Worm (Caenorhabditis elegans) whole organism, L4 larva: ENCODE measurements around the gene citk-2.

ENCODE experiments used
- F49E8.2 ChIP-seq: sonication (generic microtip); optimal IDR thresholded peaks from 2 replicates; lab custom pipeline; 2016; ENCODE audit warnings: missing compliant biosample characterization, mild to moderate bottlenecking, missing genetic modification characterization, borderline replicate concordance
- R02D3.7 ChIP-seq: fragments of 150-350 bp; sonication (generic microtip); optimal IDR thresholded peaks from 3 replicates; lab custom pipeline; 2014; ENCODE audit warnings: missing biosample characterization, missing genetic modification characterization
- Y105C5A.15 ChIP-seq: fragments of 200-800 bp; sonication (Bioruptor generic); IDR thresholded peaks from 2 replicates; pipeline ENCODE4 v1.3.6; 2022; ENCODE audit warnings: missing genetic modification characterization, missing compliant biosample characterization
- ZK337.2 ChIP-seq: fragments of 200-800 bp; sonication (Bioruptor generic); IDR thresholded peaks from 2 replicates; pipeline ENCODE4 v1.3.6; 2022; ENCODE audit warnings: missing genetic modification reagents, missing genetic modification characterization, missing compliant biosample characterization
- aha-1 ChIP-seq: fragments of 150-350 bp; peaks from one replicate; lab custom pipeline; 2014; ENCODE audit warnings: missing biosample characterization, missing genetic modification characterization
- ama-1 ChIP-seq: fragments of 150-350 bp; optimal IDR thresholded peaks from 2 replicates; lab custom pipeline; 2014; ENCODE audit warnings: inconsistent platforms, mixed read lengths
- attf-4 ChIP-seq: sonication (generic microtip); optimal IDR thresholded peaks from 3 replicates; lab custom pipeline; 2017; ENCODE audit warnings: missing biosample characterization, missing genetic modification characterization
- ceh-28 ChIP-seq: fragments of 150-350 bp; optimal IDR thresholded peaks from 2 replicates; lab custom pipeline; 2014; ENCODE audit warnings: missing biosample characterization, missing genetic modification reagents, missing genetic modification characterization
- ceh-44 ChIP-seq: fragments of 200-800 bp; sonication (Bioruptor generic); IDR thresholded peaks from 2 replicates; pipeline ENCODE4 v1.3.6; 2022; ENCODE audit warnings: missing genetic modification reagents, missing genetic modification characterization, missing compliant biosample characterization
- daf-12 ChIP-seq: fragments of 150-350 bp; optimal IDR thresholded peaks from 2 replicates; lab custom pipeline; 2014; ENCODE audit warnings: missing biosample characterization, missing genetic modification reagents, missing genetic modification characterization
- daf-19 ChIP-seq: fragments of 200-800 bp; sonication (Bioruptor generic); conservative IDR thresholded peaks from 2 replicates; pipeline ENCODE4 v1.3.6; 2022; ENCODE audit warnings: missing genetic modification characterization, missing compliant biosample characterization
- duxl-1 ChIP-seq: sonication (generic microtip); optimal IDR thresholded peaks from 2 replicates; lab custom pipeline; 2016; ENCODE audit warnings: mild to moderate bottlenecking, missing genetic modification characterization, moderate library complexity, missing compliant biosample characterization; ENCODE audit not compliant: poor library complexity
- dve-1 ChIP-seq: sonication (generic microtip); optimal IDR thresholded peaks from 2 replicates; lab custom pipeline; 2017; ENCODE audit warnings: antibody characterized with exemption, mild to moderate bottlenecking, missing genetic modification characterization, missing compliant biosample characterization; ENCODE audit not compliant: insufficient read depth
- egl-27 ChIP-seq: sonication (generic microtip); optimal IDR thresholded peaks from 3 replicates; lab custom pipeline; 2017; ENCODE audit warnings: missing biosample characterization, missing genetic modification reagents, missing genetic modification characterization
- egl-43 ChIP-seq: fragments of 200-800 bp; sonication (Bioruptor generic); IDR thresholded peaks from 2 replicates; pipeline ENCODE4 v1.3.6; 2022; ENCODE audit warnings: missing genetic modification reagents, missing genetic modification characterization, missing compliant biosample characterization
- fkh-10 ChIP-seq: fragments of 150-350 bp; optimal IDR thresholded peaks from 2 replicates; lab custom pipeline; 2014; ENCODE audit warnings: missing biosample characterization, missing genetic modification reagents, missing genetic modification characterization
- fos-1 ChIP-seq: fragments of 150-350 bp; optimal IDR thresholded peaks from 2 replicates; lab custom pipeline; 2014; ENCODE audit warnings: missing biosample characterization, missing genetic modification characterization
- gei-8 ChIP-seq: fragments of 200-800 bp; sonication (Bioruptor generic); optimal IDR thresholded peaks from 2 replicates; lab custom pipeline; 2018; ENCODE audit warnings: mild to moderate bottlenecking, missing genetic modification characterization, missing compliant biosample characterization
- hif-1 ChIP-seq, 2 experiments: sonication (generic microtip); optimal IDR thresholded peaks; 2 replicates each; lab custom pipeline; 2016 to 2017; ENCODE audit warnings: missing compliant biosample characterization in 2 of 2, missing genetic modification characterization in 2 of 2, missing genetic modification reagents in 2 of 2, missing genotype in 2 of 2, mild to moderate bottlenecking in 1 of 2
- hlh-30 ChIP-seq: sonication (generic microtip); optimal IDR thresholded peaks from 2 replicates; lab custom pipeline; 2017; ENCODE audit warnings: antibody characterized with exemption, mild to moderate bottlenecking, missing genetic modification characterization, missing compliant biosample characterization; ENCODE audit not compliant: insufficient read depth
- lin-13 ChIP-seq: fragments of 150-350 bp; optimal IDR thresholded peaks from 2 replicates; lab custom pipeline; 2014; ENCODE audit warnings: missing biosample characterization, missing genetic modification reagents, missing genetic modification characterization
- lin-38 ChIP-seq: fragments of 200-800 bp; sonication (Bioruptor generic); IDR thresholded peaks from 2 replicates; pipeline ENCODE4 v1.3.6; 2022; ENCODE audit warnings: missing genetic modification reagents, missing genetic modification characterization, missing compliant biosample characterization
- lsy-2 ChIP-seq, 2 experiments: fragments of 150-350 bp in 1 of 2; sonication (generic microtip) in 1 of 2; optimal IDR thresholded peaks; 2 replicates each; lab custom pipeline; 2014 to 2017; ENCODE audit warnings: missing biosample characterization in 2 of 2, missing genetic modification characterization in 2 of 2
- madf-5 ChIP-seq, 2 experiments: fragments of 200-800 bp; sonication (Bioruptor generic); IDR thresholded peaks; 2 replicates each; pipeline ENCODE4 v1.3.6; 2022; ENCODE audit warnings: missing compliant biosample characterization in 2 of 2, missing genetic modification characterization in 2 of 2
- mdl-1 ChIP-seq, 2 experiments: fragments of 150-350 bp in 1 of 2; sonication (generic microtip) in 1 of 2; optimal IDR thresholded peaks; 2 replicates each; lab custom pipeline; 2014 to 2017; ENCODE audit warnings: missing biosample characterization in 2 of 2, missing genetic modification characterization in 2 of 2
- mxl-2 ChIP-seq: fragments of 200-800 bp; sonication (Bioruptor generic); conservative IDR thresholded peaks from 2 replicates; pipeline ENCODE4 v1.3.6; 2022; ENCODE audit warnings: missing genetic modification reagents, missing genetic modification characterization, missing compliant biosample characterization
- mxl-3 ChIP-seq: fragments of 200-800 bp; sonication (Bioruptor generic); optimal IDR thresholded peaks from 2 replicates; lab custom pipeline; 2018; ENCODE audit warnings: mild to moderate bottlenecking, missing genetic modification characterization, missing compliant biosample characterization
- nhr-28 ChIP-seq: fragments of 150-350 bp; optimal IDR thresholded peaks from 2 replicates; lab custom pipeline; 2014; ENCODE audit warnings: missing biosample characterization, missing genetic modification characterization
- nhr-6 ChIP-seq: fragments of 150-350 bp; optimal IDR thresholded peaks from 2 replicates; lab custom pipeline; 2014; ENCODE audit warnings: missing biosample characterization, missing genetic modification characterization
- php-3 ChIP-seq: fragments of 200-800 bp; sonication (Bioruptor generic); IDR thresholded peaks from 2 replicates; pipeline ENCODE4 v1.3.6; 2022; ENCODE audit warnings: missing genetic modification reagents, missing genetic modification characterization, missing compliant biosample characterization
- sdz-12 ChIP-seq: fragments of 200-800 bp; sonication (Bioruptor generic); optimal IDR thresholded peaks from 2 replicates; lab custom pipeline; 2018; ENCODE audit warnings: mild to moderate bottlenecking, missing genetic modification characterization, missing compliant biosample characterization
- skn-1 ChIP-seq: fragments of 150-350 bp; optimal IDR thresholded peaks from 2 replicates; lab custom pipeline; 2014; ENCODE audit warnings: missing biosample characterization, missing genetic modification characterization
- unc-130 ChIP-seq: sonication (generic microtip); optimal IDR thresholded peaks from 2 replicates; lab custom pipeline; 2016; ENCODE audit warnings: missing genetic modification reagents, missing genetic modification characterization, missing compliant biosample characterization
- unc-39 ChIP-seq: sonication (generic microtip); optimal IDR thresholded peaks from 2 replicates; lab custom pipeline; 2017; ENCODE audit warnings: missing biosample characterization, missing genetic modification characterization
- vab-7 ChIP-seq: fragments of 200-800 bp; sonication (Bioruptor generic); IDR thresholded peaks from 2 replicates; pipeline ENCODE4 v1.3.6; 2022; ENCODE audit warnings: missing genetic modification reagents, missing genetic modification characterization, missing compliant biosample characterization
- zfp-2 ChIP-seq: sonication (generic microtip); optimal IDR thresholded peaks from 2 replicates; lab custom pipeline; 2016; ENCODE audit warnings: mild to moderate bottlenecking, missing genetic modification characterization, missing compliant biosample characterization
- zip-11 ChIP-seq: fragments of 200-800 bp; sonication (Bioruptor generic); IDR thresholded peaks from 2 replicates; pipeline ENCODE4 v1.3.6; 2022; ENCODE audit warnings: missing genetic modification characterization, missing compliant biosample characterization
- zip-2 ChIP-seq: fragments of 150-350 bp; optimal IDR thresholded peaks from 2 replicates; lab custom pipeline; 2014; ENCODE audit warnings: missing biosample characterization, missing genetic modification characterization
- ztf-11 ChIP-seq: fragments of 150-350 bp; optimal IDR thresholded peaks from 2 replicates; lab custom pipeline; 2014; ENCODE audit warnings: missing biosample characterization, missing genetic modification characterization

citk-2 gene

DNA sequence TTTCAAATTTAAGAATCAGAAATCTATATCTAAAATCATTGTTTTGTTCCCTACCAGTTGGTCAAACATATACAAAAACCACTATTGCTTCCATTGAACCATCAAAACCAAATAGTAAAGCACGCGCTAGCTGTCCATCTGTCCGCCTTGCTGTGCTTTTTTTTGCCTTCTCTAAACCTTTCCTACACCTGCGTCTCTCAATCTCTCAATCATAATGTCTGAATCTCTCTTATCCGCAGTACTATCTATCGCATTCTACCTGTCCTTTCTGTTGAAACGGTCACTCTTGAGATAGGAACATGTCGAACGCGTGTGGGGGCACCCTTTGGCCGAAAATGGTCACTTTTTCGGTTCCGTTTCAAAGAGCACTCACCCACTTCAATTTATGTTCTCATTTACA is 48.0 kb downstream of the citk-2 start (continued):
- TF ChIP-seq unc-39 (tag; lab: Kevin White, UChicago), result no peak
- peak; percentile 34 to 63 for TF ChIP-seq mdl-1 (tag; optimal IDR thresholded peaks at IDR 0.05; lab: Kevin White, UChicago)
- TF ChIP-seq fos-1 (tag; lab: Kevin White, UChicago), result no peak
- peak in 1 of 2 experiments; percentile 40 for TF ChIP-seq lsy-2 (tag; optimal IDR thresholded peaks at IDR 0.05; lab: Kevin White, UChicago)
- no peak for TF ChIP-seq zip-11 (GFP tag; lab: Robert Waterston, UW)
- no peak for TF ChIP-seq Y105C5A.15 (GFP tag; lab: Robert Waterston, UW)
- no peak for TF ChIP-seq attf-4
- TF ChIP-seq skn-1 (tag; lab: Kevin White, UChicago), result no peak
- no peak for TF ChIP-seq zfp-2 (tag; lab: Kevin White, UChicago)
- peak; percentile 74 for TF ChIP-seq nhr-6 (tag; lab: Kevin White, UChicago)
- TF ChIP-seq ceh-44, result no peak
- peak; percentile 70 for TF ChIP-seq aha-1 (tag; lab: Kevin White, UChicago)
- TF ChIP-seq madf-5 (GFP tag; IDR thresholded peaks at IDR 0.05; lab: Robert Waterston, UW), result no peak
- no peak for TF ChIP-seq fkh-10 (GFP tag; lab: Kevin White, UChicago)
- TF ChIP-seq R02D3.7 (tag; lab: Kevin White, UChicago), result no peak
- no peak for TF ChIP-seq ama-1 (lab: Kevin White, UChicago)
- TF ChIP-seq sdz-12 (GFP tag; lab: Kevin White, UChicago), result no peak
- TF ChIP-seq gei-8 (GFP tag; lab: Kevin White, UChicago), result no peak
- TF ChIP-seq mxl-2 (GFP tag; lab: Robert Waterston, UW), result no peak
- no peak for TF ChIP-seq lin-38
- no peak for TF ChIP-seq duxl-1
- TF ChIP-seq ZK337.2 (GFP tag; lab: Robert Waterston, UW), result no peak
- TF ChIP-seq zip-2 (tag; lab: Kevin White, UChicago), result no peak
- no peak for TF ChIP-seq daf-19
- no peak for TF ChIP-seq ztf-11 (tag; lab: Kevin White, UChicago)
- no peak for TF ChIP-seq php-3 (GFP tag; lab: Robert Waterston, UW)
- TF ChIP-seq ceh-28 (tag; lab: Kevin White, UChicago), result no peak
- TF ChIP-seq mxl-3 (GFP tag; lab: Kevin White, UChicago), result peak; percentile 90
- TF ChIP-seq egl-43, result no peak

- TF ChIP-seq aha-1 (tag; lab: Kevin White, UChicago) (peak; percentile 92), F49E8.2 (tag; lab: Kevin White, UChicago) (no peak), nhr-28 (no peak), egl-27 (tag; lab: Kevin White, UChicago) (no peak), mdl-1 (tag; optimal IDR thresholded peaks at IDR 0.05; lab: Kevin White, UChicago) (peak in 1 of 2 experiments; percentile 7), unc-130 (GFP tag; lab: Kevin White, UChicago) (no peak), vab-7 (no peak), daf-12 (tag; lab: Kevin White, UChicago) (no peak), hif-1 (tag; optimal IDR thresholded peaks at IDR 0.05; lab: Kevin White, UChicago) (no peak), lin-13 (GFP tag; lab: Kevin White, UChicago) (no peak), ZK337.2 (GFP tag; lab: Robert Waterston, UW) (no peak), Y105C5A.15 (GFP tag; lab: Robert Waterston, UW) (no peak), hlh-30 (tag; lab: Kevin White, UChicago) (peak; percentile 60), ceh-28 (tag; lab: Kevin White, UChicago) (no peak), dve-1 (tag; lab: Kevin White, UChicago) (peak; percentile 20)
These were observed 49.0 kb downstream of the citk-2 start for ce11 chrII:5048185-5048795.
